Worm (Caenorhabditis elegans) whole organism, young adult: ENCODE measurements around the gene tbb-2.

Experiments used
- K11D2.4 ChIP-seq: fragments of 200-800 bp; sonication (Bioruptor generic); IDR thresholded peaks from 2 replicates; pipeline ENCODE4 v1.3.6; 2022; ENCODE audit warnings: missing genetic modification reagents, missing genetic modification characterization, missing compliant biosample characterization
- Y53F4B.3 ChIP-seq: fragments of 200-800 bp; sonication (Bioruptor generic); IDR thresholded peaks from 2 replicates; pipeline ENCODE4 v1.3.6; 2022; ENCODE audit warnings: missing genetic modification reagents, missing genetic modification characterization, missing compliant biosample characterization
- Y67H2A.10 ChIP-seq: fragments of 200-800 bp; sonication (Bioruptor generic); conservative IDR thresholded peaks from 2 replicates; pipeline ENCODE4 v1.3.6; 2022; ENCODE audit warnings: missing genetic modification reagents, missing genetic modification characterization, missing compliant biosample characterization
- aptf-2 ChIP-seq: fragments of 200-800 bp; sonication (Bioruptor generic); conservative IDR thresholded peaks from 2 replicates; pipeline ENCODE4 v1.3.6; 2022; ENCODE audit warnings: missing genetic modification reagents, missing genetic modification characterization, missing compliant biosample characterization
- attf-3 ChIP-seq: fragments of 200-800 bp; sonication (Bioruptor generic); conservative IDR thresholded peaks from 2 replicates; pipeline ENCODE4 v1.3.6; 2022; ENCODE audit warnings: missing genetic modification reagents, missing genetic modification characterization, missing compliant biosample characterization
- ccch-3 ChIP-seq: fragments of 200-800 bp; sonication (Bioruptor generic); optimal IDR thresholded peaks from 2 replicates; lab custom pipeline; 2018; ENCODE audit warnings: mild to moderate bottlenecking, missing genetic modification characterization, missing compliant biosample characterization
- ekl-4 ChIP-seq: fragments of 200-800 bp; sonication (Bioruptor generic); IDR thresholded peaks from 2 replicates; pipeline ENCODE4 v1.3.6; 2022; ENCODE audit warnings: missing genetic modification reagents, missing genetic modification characterization, missing compliant biosample characterization
- madf-8 ChIP-seq: fragments of 200-800 bp; sonication (Bioruptor generic); conservative IDR thresholded peaks from 2 replicates; pipeline ENCODE4 v1.3.6; 2022; ENCODE audit warnings: missing genetic modification reagents, missing genetic modification characterization, missing compliant biosample characterization
- mel-28 ChIP-seq: sonication (generic microtip); optimal IDR thresholded peaks from 2 replicates; lab custom pipeline; 2016; ENCODE audit warnings: borderline replicate concordance, mild to moderate bottlenecking, missing genetic modification characterization, missing compliant biosample characterization
- snpc-1.3 ChIP-seq: sonication (generic microtip); optimal IDR thresholded peaks from 2 replicates; lab custom pipeline; 2017; ENCODE audit warnings: missing genetic modification characterization, mild to moderate bottlenecking, missing compliant biosample characterization, antibody characterized with exemption, moderate library complexity, missing genotype, missing genetic modification reagents; ENCODE audit not compliant: insufficient read depth
- snpc-4 ChIP-seq, 5 experiments: fragments of 150-350 bp in 1 of 5; sonication (generic microtip) in 4 of 5; optimal IDR thresholded peaks; 2 replicates each; lab custom pipeline; 2014 to 2018; ENCODE audit warnings: missing genetic modification characterization in 5 of 5, missing biosample characterization in 3 of 5, antibody characterized with exemption in 2 of 5, mild to moderate bottlenecking in 2 of 5, missing compliant biosample characterization in 2 of 5, missing genotype in 2 of 5, moderate library complexity in 2 of 5, missing genetic modification reagents in 1 of 5
- zfh-2 ChIP-seq: fragments of 200-800 bp; sonication (Bioruptor generic); conservative IDR thresholded peaks from 2 replicates; pipeline ENCODE4 v1.3.6; 2022; ENCODE audit warnings: missing genetic modification reagents, missing genetic modification characterization, missing compliant biosample characterization

DNA sequence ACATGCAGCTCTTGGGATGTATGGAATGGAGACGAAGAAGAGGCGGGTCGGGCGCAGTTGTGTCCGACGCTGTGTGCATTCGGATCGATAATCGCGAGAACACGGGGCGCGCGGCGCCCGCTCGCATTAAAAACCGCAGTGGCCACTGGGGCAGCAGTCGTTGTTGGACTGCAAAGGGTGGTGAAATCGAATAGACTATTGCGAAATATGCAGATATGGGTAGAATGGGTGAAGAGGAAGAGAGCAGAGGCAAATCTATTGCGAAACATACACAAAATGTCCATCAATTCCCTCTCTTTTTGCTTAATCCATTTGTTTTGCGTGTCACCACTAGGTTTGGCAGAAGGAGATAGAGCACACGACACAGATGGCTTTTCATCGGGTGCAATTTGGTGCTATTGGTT is 670 bp upstream of the tbb-2 start:
- TF ChIP-seq aptf-2 (GFP tag; lab: Robert Waterston, UW) (no peak), ekl-4 (no peak), madf-8 (GFP tag; lab: Robert Waterston, UW) (no peak), ccch-3 (GFP tag; lab: Kevin White, UChicago) (no peak), attf-3 (no peak), snpc-4 (GFP tag; optimal IDR thresholded peaks at IDR 0.05; lab: Kevin White, UChicago) (peak; percentile 17), snpc-4 (tag; optimal IDR thresholded peaks at IDR 0.05; lab: Kevin White, UChicago) (peak in 3 of 4 experiments; percentile 27 to 61 (median 41)), snpc-1.3 (no peak), Y67H2A.10 (no peak), Y53F4B.3 (GFP tag; lab: Robert Waterston, UW) (no peak), zfh-2 (GFP tag; lab: Robert Waterston, UW) (peak; percentile 97), K11D2.4 (GFP tag; lab: Robert Waterston, UW) (0 out of 2 replicates have a peak, but pooled peaks have one; percentile 42), mel-28 (tag; lab: Kevin White, UChicago) (no peak)
